Worm (Caenorhabditis elegans): ENCODE results near the gene C01G10.7.

C01G10.7 gene

ce11 chrV:15085335-15085800 is at the start of gene C01G10.7, which contains the start of gene ahsa-1:
TSS of gene C01G10.7 (plus strand) at chrV:15085747.
TSS of gene ahsa-1 (minus strand) at chrV:15085385.
- TF ChIP-seq attf-6 (GFP tag; IDR thresholded peaks at IDR 0.05) (no peak), Y53G8AR.9 (GFP tag; conservative IDR thresholded peaks at IDR 0.05) (peak; percentile 76; the same call in 1 of the 2 replicates), hmg-1.2 (GFP tag; IDR thresholded peaks at IDR 0.05) (peak; percentile 51; the same call in 1 of the 2 replicates), egl-44 (GFP tag; IDR thresholded peaks at IDR 0.05) (peak; percentile 80), F52B5.7 (tag; optimal IDR thresholded peaks at IDR 0.05) (no peak), ceh-100 (GFP tag; IDR thresholded peaks at IDR 0.05) (peak; percentile 72), madf-6 (GFP tag; IDR thresholded peaks at IDR 0.05) (peak; percentile 79), nfya-2 (GFP tag; IDR thresholded peaks at IDR 0.05) (no peak), bed-1 (GFP tag; IDR thresholded peaks at IDR 0.05) (no peak), lsl-1 (GFP tag; optimal IDR thresholded peaks at IDR 0.05) (peak; percentile 68), repo-1 (tag; optimal IDR thresholded peaks at IDR 0.05) (no peak), nhr-27 (tag; optimal IDR thresholded peaks at IDR 0.05) (no peak), F57C9.4 (tag; optimal IDR thresholded peaks at IDR 0.05) (no peak), mel-28 (tag; optimal IDR thresholded peaks at IDR 0.05; ENCODE audit: borderline replicate concordance) (peak; percentile 57), ztf-18 (tag; optimal IDR thresholded peaks at IDR 0.05) (peak; percentile 74), nfya-1 (tag; optimal IDR thresholded peaks at IDR 0.05; ENCODE audit: borderline replicate concordance, insufficient read depth) (no peak), chd-7 (tag; optimal IDR thresholded peaks at IDR 0.05) (no peak), madf-8 (GFP tag; conservative IDR thresholded peaks at IDR 0.05) (peak; percentile 74), aptf-3 (GFP tag; IDR thresholded peaks at IDR 0.05) (no peak), dpff-1 (tag; optimal IDR thresholded peaks at IDR 0.05) (no peak), Y95B8A.8 (GFP tag; IDR thresholded peaks at IDR 0.05) (peak; percentile 81; the same call in 1 of the 2 replicates), lsy-27 (tag; optimal IDR thresholded peaks at IDR 0.05; ENCODE audit: borderline replicate concordance, insufficient read depth) (no peak), T07F8.4 (tag; optimal IDR thresholded peaks at IDR 0.05) (peak; percentile 24), F39B2.1 (GFP tag; IDR thresholded peaks at IDR 0.05) (no peak), B0019.2 (GFP tag; conservative IDR thresholded peaks at IDR 0.05) (peak; percentile 82; the same call in 1 of the 2 replicates), lin-35 (GFP tag; optimal IDR thresholded peaks at IDR 0.05) (no peak), ama-1 (optimal IDR thresholded peaks at IDR 0.05) (no peak), ama-1 (GFP tag; optimal IDR thresholded peaks at IDR 0.05) (no peak), C06A6.2 (GFP tag; conservative IDR thresholded peaks at IDR 0.05) (no peak), snpc-4 (GFP tag; optimal IDR thresholded peaks at IDR 0.05) (no peak), snpc-4 (tag; optimal IDR thresholded peaks at IDR 0.05) (peak in 3 of 4 experiments; percentile 69 to 85 (median 74)), C17E4.6 (GFP tag; IDR thresholded peaks at IDR 0.05) (peak; percentile 48; the same call in 1 of the 2 replicates), ceh-58 (GFP tag; IDR thresholded peaks at IDR 0.05) (no peak), cebp-1 (GFP tag; IDR thresholded peaks at IDR 0.05) (peak; percentile 72; the same call in 1 of the 2 replicates), cebp-1 (tag; optimal IDR thresholded peaks at IDR 0.05) (no peak), hlh-12 (tag; optimal IDR thresholded peaks at IDR 0.05) (no peak), nhr-179 (tag; optimal IDR thresholded peaks at IDR 0.05) (no peak), unc-62 (GFP tag; optimal IDR thresholded peaks at IDR 0.05) (no peak), ztf-28 (GFP tag; IDR thresholded peaks at IDR 0.05) (peak; percentile 93), ztf-26 (tag; optimal IDR thresholded peaks at IDR 0.05) (peak; percentile 46), ceh-91 (GFP tag; IDR thresholded peaks at IDR 0.05) (peak; percentile 90), ceh-40 (GFP tag; IDR thresholded peaks at IDR 0.05) (no peak), egrh-3 (GFP tag; IDR thresholded peaks at IDR 0.05) (peak; percentile 55; the same call in 1 of the 2 replicates), ccch-3 (GFP tag; optimal IDR thresholded peaks at IDR 0.05) (peak; percentile 30), nfyb-1 (GFP tag; IDR thresholded peaks at IDR 0.05) (no peak; the same call in 1 of the 2 replicates), mes-4 (tag; optimal IDR thresholded peaks at IDR 0.05) (no peak), snpc-1.1 (tag; optimal IDR thresholded peaks at IDR 0.05; ENCODE audit: insufficient read depth) (peak; percentile 74), B0261.1 (tag; optimal IDR thresholded peaks at IDR 0.05) (peak; percentile 37), hrde-1 (tag; optimal IDR thresholded peaks at IDR 0.05; ENCODE audit: borderline replicate concordance) (peak; percentile 23)

All from whole organism, young adult.